Fruit fly (Drosophila melanogaster) whole organism, adult: ENCODE data around the gene RpL37A.
A peak's percentile ranks its signal among the peaks of the same experiment; 100 is the strongest.

Source experiments
- CG11617 ChIP-seq: fragments of 200-800 bp; sonication (Bioruptor generic); optimal IDR thresholded peaks from 2 replicates; lab custom pipeline; 2017; ENCODE audit warnings: mild to moderate bottlenecking, missing biosample characterization, missing genetic modification reagents, missing genetic modification characterization
- CG12768 ChIP-seq: fragments of 200-800 bp; sonication (Bioruptor generic); optimal IDR thresholded peaks from 2 replicates; lab custom pipeline; 2017; ENCODE audit warnings: missing biosample characterization, missing genetic modification characterization, mild to moderate bottlenecking, moderate library complexity, missing genetic modification reagents
- Hr96 ChIP-seq: fragments of 200-800 bp; sonication (Bioruptor generic); optimal IDR thresholded peaks from 2 replicates; lab custom pipeline; 2016; ENCODE audit warnings: missing biosample characterization, missing genetic modification characterization
- Mnt ChIP-seq: fragments of 200-800 bp; sonication (Bioruptor generic); optimal IDR thresholded peaks from 2 replicates; lab custom pipeline; 2016; ENCODE audit warnings: missing biosample characterization, mild to moderate bottlenecking, missing genetic modification characterization
- cnc ChIP-seq, 2 experiments: fragments of >200 bp; optimal IDR thresholded peaks; 2 replicates each; lab custom pipeline; 2017
- kay ChIP-seq: fragments of 200-800 bp; sonication (Bioruptor generic); peaks from one replicate; lab custom pipeline; 2016; ENCODE audit warnings: missing biosample characterization, missing genetic modification characterization, borderline replicate concordance
- ovo ChIP-seq: fragments of 200-800 bp; sonication (Bioruptor generic); optimal IDR thresholded peaks from 2 replicates; lab custom pipeline; 2016; ENCODE audit warnings: missing biosample characterization, missing genetic modification characterization
- pad ChIP-seq: fragments of 200-800 bp; sonication (Bioruptor generic); optimal IDR thresholded peaks from 3 replicates; lab custom pipeline; 2017; ENCODE audit warnings: missing biosample characterization, missing genetic modification characterization, mild to moderate bottlenecking, moderate library complexity, missing genetic modification reagents
- tj ChIP-seq: fragments of 200-800 bp; sonication (Bioruptor generic); optimal IDR thresholded peaks from 3 replicates; lab custom pipeline; 2017; ENCODE audit warnings: missing biosample characterization, mild to moderate bottlenecking, missing genetic modification characterization, moderate library complexity
- toe ChIP-seq: fragments of 200-800 bp; sonication (Bioruptor generic); optimal IDR thresholded peaks from 2 replicates; lab custom pipeline; 2016; ENCODE audit warnings: missing biosample characterization, missing genetic modification characterization

- no peak for TF ChIP-seq toe (GFP tag; lab: Kevin White, UChicago)
- TF ChIP-seq ovo (GFP tag; lab: Kevin White, UChicago) = no peak
- TF ChIP-seq kay (GFP tag; lab: Kevin White, UChicago) = no peak
- TF ChIP-seq Hr96 (GFP tag; lab: Kevin White, UChicago) = no peak
- TF ChIP-seq cnc (optimal IDR thresholded peaks at IDR 0.05; lab: Kevin White, UChicago) = no peak
- TF ChIP-seq tj (GFP tag; lab: Kevin White, UChicago) = no peak
- peak; percentile 12 for TF ChIP-seq Mnt (GFP tag; lab: Kevin White, UChicago)
- no peak for TF ChIP-seq CG11617 (GFP tag; lab: Kevin White, UChicago)
- peak; percentile 40 for TF ChIP-seq CG12768
- TF ChIP-seq pad (GFP tag; lab: Kevin White, UChicago) = no peak
Observed at dm6 chr2L:5043495-5044146, 27.1 kb upstream of the RpL37A start.
